Fruit fly (Drosophila melanogaster): ENCODE measurements around the gene CG32719.

DNA sequence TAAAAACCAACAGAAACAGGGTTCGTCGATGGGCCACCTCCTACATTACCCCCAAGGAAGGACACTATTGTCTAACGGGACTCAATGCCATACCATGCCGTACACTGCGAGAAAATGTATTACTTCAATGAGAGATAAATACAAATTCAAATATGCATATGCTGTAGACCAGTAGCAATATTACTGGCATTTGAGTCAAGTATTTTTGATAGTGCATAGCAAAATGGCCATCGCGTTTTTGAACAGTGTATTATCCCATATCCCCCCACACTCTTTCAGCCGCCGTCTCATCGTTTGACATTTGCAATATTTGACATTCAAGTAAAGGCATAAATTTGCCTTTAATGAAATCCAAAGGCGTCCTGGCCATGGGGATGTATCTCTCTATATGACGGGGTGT lies 59.5 kb downstream of the CG32719 start:
- TF ChIP-seq HLH106 (tag; optimal IDR thresholded peaks at IDR 0.05) (no peak), jim (GFP tag; optimal IDR thresholded peaks at IDR 0.05) (no peak), fru (GFP tag; optimal IDR thresholded peaks at IDR 0.05) (no peak), Hnf4 (GFP tag; optimal IDR thresholded peaks at IDR 0.05) (no peak), h (GFP tag; optimal IDR thresholded peaks at IDR 0.05) (no peak), Myc (optimal IDR thresholded peaks at IDR 0.05) (no peak), woc (GFP tag; optimal IDR thresholded peaks at IDR 0.05) (no peak), OdsH (GFP tag; optimal IDR thresholded peaks at IDR 0.05) (no peak)
